ENCODE assay signal across 1 fruit fly cellular context in genomic region chr3L:5184860-5185639, dm6.
TF ChIP-seq lines count a peak whose summit lies in the region.

No protein-coding gene starts in this region.

TF ChIP-seq in whole organism, embryonic, 481 proteins besides CTCF, POLR2A, EP300 and RAD21 (continued from another document):
- peak; percentile 77 for TF ChIP-seq NFAT (GFP tag; IDR thresholded peaks at IDR 0.05; lab: Robert Waterston, UW)
